Fruit fly (Drosophila melanogaster) whole organism, adult: Measurements from ENCODE around the gene CG5916.

ENCODE experiments used
- CG11617 ChIP-seq: fragments of 200-800 bp; sonication (Bioruptor generic); optimal IDR thresholded peaks from 2 replicates; lab custom pipeline; 2017; ENCODE audit warnings: mild to moderate bottlenecking, missing biosample characterization, missing genetic modification reagents, missing genetic modification characterization
- CG12768 ChIP-seq: fragments of 200-800 bp; sonication (Bioruptor generic); optimal IDR thresholded peaks from 2 replicates; lab custom pipeline; 2017; ENCODE audit warnings: missing biosample characterization, missing genetic modification characterization, mild to moderate bottlenecking, moderate library complexity, missing genetic modification reagents
- CG14711 ChIP-seq: fragments of 200-800 bp; sonication (Bioruptor generic); optimal IDR thresholded peaks from 2 replicates; lab custom pipeline; 2018; ENCODE audit warnings: missing biosample characterization, mild to moderate bottlenecking, missing genetic modification characterization, moderate library complexity
- CG1620 ChIP-seq: fragments of 200-800 bp; sonication (Bioruptor generic); optimal IDR thresholded peaks from 2 replicates; lab custom pipeline; 2016; ENCODE audit warnings: missing biosample characterization, missing genetic modification characterization
- CG33017 ChIP-seq: fragments of 200-800 bp; sonication (Bioruptor generic); optimal IDR thresholded peaks from 2 replicates; lab custom pipeline; 2018; ENCODE audit warnings: missing biosample characterization, mild to moderate bottlenecking, missing genetic modification characterization, moderate library complexity
- CG5204 ChIP-seq: fragments of 200-800 bp; sonication (Bioruptor generic); optimal IDR thresholded peaks from 2 replicates; lab custom pipeline; 2016; ENCODE audit warnings: missing biosample characterization, missing genetic modification characterization
- CG7045 ChIP-seq: fragments of 200-800 bp; sonication (Bioruptor generic); optimal IDR thresholded peaks from 2 replicates; lab custom pipeline; 2017; ENCODE audit warnings: missing biosample characterization, mild to moderate bottlenecking, missing genetic modification characterization
- CG7101 ChIP-seq: fragments of 200-800 bp; sonication (Bioruptor generic); optimal IDR thresholded peaks from 2 replicates; lab custom pipeline; 2018; ENCODE audit warnings: missing biosample characterization, mild to moderate bottlenecking, missing genetic modification characterization, moderate library complexity
- Clk ChIP-seq: fragments of 200-800 bp; sonication (Bioruptor generic); optimal IDR thresholded peaks from 2 replicates; lab custom pipeline; 2017; ENCODE audit warnings: missing biosample characterization, missing genetic modification characterization
- Crg-1 ChIP-seq: fragments of 200-800 bp; sonication (Bioruptor generic); optimal IDR thresholded peaks from 2 replicates; lab custom pipeline; 2016; ENCODE audit warnings: missing biosample characterization, missing genetic modification characterization
- Hr96 ChIP-seq: fragments of 200-800 bp; sonication (Bioruptor generic); optimal IDR thresholded peaks from 2 replicates; lab custom pipeline; 2016; ENCODE audit warnings: missing biosample characterization, missing genetic modification characterization
- Mnt ChIP-seq: fragments of 200-800 bp; sonication (Bioruptor generic); optimal IDR thresholded peaks from 2 replicates; lab custom pipeline; 2016; ENCODE audit warnings: missing biosample characterization, mild to moderate bottlenecking, missing genetic modification characterization
- bab1 ChIP-seq: fragments of 200-800 bp; sonication (Bioruptor generic); optimal IDR thresholded peaks from 3 replicates; lab custom pipeline; 2019; ENCODE audit warnings: missing biosample characterization, mild to moderate bottlenecking, missing genetic modification characterization, moderate library complexity
- cic ChIP-seq: fragments of 200-800 bp; sonication (Bioruptor generic); optimal IDR thresholded peaks from 2 replicates; lab custom pipeline; 2017; ENCODE audit warnings: missing biosample characterization, mild to moderate bottlenecking, missing genetic modification characterization, moderate library complexity
- cnc ChIP-seq, 2 experiments: fragments of >200 bp; optimal IDR thresholded peaks; 2 replicates each; lab custom pipeline; 2017
- kay ChIP-seq: fragments of 200-800 bp; sonication (Bioruptor generic); peaks from one replicate; lab custom pipeline; 2016; ENCODE audit warnings: missing biosample characterization, missing genetic modification characterization, borderline replicate concordance
- ovo ChIP-seq: fragments of 200-800 bp; sonication (Bioruptor generic); optimal IDR thresholded peaks from 2 replicates; lab custom pipeline; 2016; ENCODE audit warnings: missing biosample characterization, missing genetic modification characterization
- pad ChIP-seq: fragments of 200-800 bp; sonication (Bioruptor generic); optimal IDR thresholded peaks from 3 replicates; lab custom pipeline; 2017; ENCODE audit warnings: missing biosample characterization, missing genetic modification characterization, mild to moderate bottlenecking, moderate library complexity, missing genetic modification reagents
- tj ChIP-seq: fragments of 200-800 bp; sonication (Bioruptor generic); optimal IDR thresholded peaks from 3 replicates; lab custom pipeline; 2017; ENCODE audit warnings: missing biosample characterization, mild to moderate bottlenecking, missing genetic modification characterization, moderate library complexity
- toe ChIP-seq: fragments of 200-800 bp; sonication (Bioruptor generic); optimal IDR thresholded peaks from 2 replicates; lab custom pipeline; 2016; ENCODE audit warnings: missing biosample characterization, missing genetic modification characterization

Gene CG5916

DNA sequence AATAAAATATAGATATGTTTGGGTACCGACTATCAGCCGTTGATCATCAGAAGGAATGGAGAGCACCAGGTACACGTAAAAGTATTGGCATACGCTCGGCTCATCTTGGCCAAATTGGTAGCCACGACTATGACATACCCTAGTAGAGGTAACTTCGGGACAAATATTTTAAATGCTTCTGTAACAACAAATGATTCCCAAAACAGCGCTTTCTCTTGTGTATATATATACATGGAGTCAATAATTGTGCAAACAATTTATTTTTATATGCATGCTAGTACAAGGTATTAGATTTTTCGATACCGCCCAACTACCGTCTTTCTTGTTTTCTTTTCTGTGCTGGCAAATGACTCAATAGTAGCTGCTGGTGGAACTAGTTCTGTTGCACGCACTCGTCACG, 27.4 kb upstream of the CG5916 start:
- TF ChIP-seq CG7101 (tag; lab: Kevin White, UChicago) (no peak), cnc (optimal IDR thresholded peaks at IDR 0.05; lab: Kevin White, UChicago) (no peak), CG14711 (tag; lab: Kevin White, UChicago) (no peak), bab1 (GFP tag; lab: Kevin White, UChicago) (no peak), CG33017 (tag; lab: Kevin White, UChicago) (no peak), tj (GFP tag; lab: Kevin White, UChicago) (no peak), CG7045 (GFP tag; lab: Kevin White, UChicago) (no peak), CG5204 (GFP tag; lab: Kevin White, UChicago) (no peak), CG12768 (GFP tag; lab: Kevin White, UChicago) (no peak), cic (GFP tag; lab: Kevin White, UChicago) (no peak)

DNA sequence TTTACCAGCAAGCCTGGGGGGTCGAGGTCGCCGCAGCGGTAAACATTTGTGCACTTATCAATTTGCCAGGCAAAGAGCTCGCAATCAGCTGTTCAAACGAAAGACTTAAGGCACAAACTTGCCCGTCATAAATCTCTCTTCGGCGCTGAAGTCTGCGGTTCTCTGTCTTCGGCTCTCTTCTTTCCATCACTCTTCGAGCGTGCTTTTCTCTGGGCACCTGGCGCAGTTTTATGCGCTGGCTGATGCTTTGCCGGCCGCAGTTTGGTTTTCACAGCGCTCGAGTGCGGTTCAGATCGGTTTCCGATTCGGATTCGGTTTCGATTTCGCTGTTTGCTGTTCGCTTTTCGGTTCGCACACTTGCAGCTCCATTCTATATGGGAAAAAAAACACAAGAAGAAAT, 18.4 kb upstream of the CG5916 start:
- TF ChIP-seq kay (GFP tag; lab: Kevin White, UChicago) (no peak), cnc (optimal IDR thresholded peaks at IDR 0.05; lab: Kevin White, UChicago) (no peak), Crg-1 (no peak), CG1620 (GFP tag; lab: Kevin White, UChicago) (no peak)

DNA sequence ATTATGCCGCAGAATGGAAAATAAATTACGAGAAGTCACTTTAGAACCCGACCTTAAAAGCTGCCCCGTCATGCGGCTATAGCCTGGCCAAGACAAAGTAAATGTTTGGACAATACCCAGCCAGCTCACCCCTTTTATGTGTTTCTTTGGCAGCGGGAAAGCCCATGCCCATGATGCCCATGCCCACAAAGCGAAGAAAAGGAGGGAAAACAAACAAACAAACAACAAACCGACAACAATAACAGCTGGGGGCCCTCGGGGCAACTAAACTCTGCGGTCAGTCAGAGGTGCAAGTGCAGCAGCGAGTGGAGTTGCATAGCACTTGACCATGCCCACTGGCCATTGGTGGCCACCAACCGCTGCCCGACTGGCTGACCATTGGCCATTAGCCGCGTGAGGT, 11.2 kb upstream of the CG5916 start:
- TF ChIP-seq Hr96 (GFP tag; lab: Kevin White, UChicago) (no peak), CG5204 (GFP tag; lab: Kevin White, UChicago) (no peak), CG7101 (tag; lab: Kevin White, UChicago) (no peak), toe (GFP tag; lab: Kevin White, UChicago) (no peak), CG1620 (GFP tag; lab: Kevin White, UChicago) (no peak), CG33017 (tag; lab: Kevin White, UChicago) (no peak), CG11617 (GFP tag; lab: Kevin White, UChicago) (no peak), Clk (GFP tag; lab: Kevin White, UChicago) (no peak), CG12768 (GFP tag; lab: Kevin White, UChicago) (no peak), pad (GFP tag; lab: Kevin White, UChicago) (no peak), bab1 (GFP tag; lab: Kevin White, UChicago) (no peak), kay (GFP tag; lab: Kevin White, UChicago) (no peak), CG14711 (tag; lab: Kevin White, UChicago) (no peak), ovo (GFP tag; lab: Kevin White, UChicago) (no peak)

DNA sequence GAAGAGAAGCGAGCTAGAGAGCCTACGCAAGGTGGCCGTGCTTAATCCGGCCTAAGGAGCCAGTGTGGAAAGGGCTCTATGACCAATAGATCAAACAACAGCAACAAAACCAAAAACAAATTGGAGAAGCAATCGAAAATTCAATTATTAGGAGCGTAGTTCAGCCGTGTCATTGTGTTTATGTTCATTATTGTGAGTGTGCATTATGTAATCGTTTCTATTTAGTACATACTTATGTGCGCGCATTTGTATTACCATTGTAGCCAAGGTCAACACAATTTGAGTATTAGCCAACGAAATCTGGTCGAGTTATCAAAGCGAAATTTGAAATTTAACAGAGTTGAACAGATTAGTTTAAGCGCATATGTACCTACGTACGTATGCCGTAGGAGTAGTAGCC, 1.9 kb downstream of the CG5916 start:
- TF ChIP-seq CG7045 (GFP tag; lab: Kevin White, UChicago): no peak
- TF ChIP-seq CG12768 (GFP tag; lab: Kevin White, UChicago): no peak
- no peak for TF ChIP-seq Hr96 (GFP tag; lab: Kevin White, UChicago)
- TF ChIP-seq tj (GFP tag; lab: Kevin White, UChicago): no peak
- no peak for TF ChIP-seq kay (GFP tag; lab: Kevin White, UChicago)
- TF ChIP-seq CG7101 (tag; lab: Kevin White, UChicago): no peak
- TF ChIP-seq CG1620 (GFP tag; lab: Kevin White, UChicago): no peak
- TF ChIP-seq Crg-1: no peak
- TF ChIP-seq cic (GFP tag; lab: Kevin White, UChicago): no peak
- TF ChIP-seq CG11617 (GFP tag; lab: Kevin White, UChicago): no peak
- TF ChIP-seq bab1 (GFP tag; lab: Kevin White, UChicago): no peak
- TF ChIP-seq toe (GFP tag; lab: Kevin White, UChicago): no peak
- no peak for TF ChIP-seq CG5204 (GFP tag; lab: Kevin White, UChicago)
- no peak for TF ChIP-seq ovo (GFP tag; lab: Kevin White, UChicago)
- TF ChIP-seq cnc (optimal IDR thresholded peaks at IDR 0.05; lab: Kevin White, UChicago): no peak

DNA sequence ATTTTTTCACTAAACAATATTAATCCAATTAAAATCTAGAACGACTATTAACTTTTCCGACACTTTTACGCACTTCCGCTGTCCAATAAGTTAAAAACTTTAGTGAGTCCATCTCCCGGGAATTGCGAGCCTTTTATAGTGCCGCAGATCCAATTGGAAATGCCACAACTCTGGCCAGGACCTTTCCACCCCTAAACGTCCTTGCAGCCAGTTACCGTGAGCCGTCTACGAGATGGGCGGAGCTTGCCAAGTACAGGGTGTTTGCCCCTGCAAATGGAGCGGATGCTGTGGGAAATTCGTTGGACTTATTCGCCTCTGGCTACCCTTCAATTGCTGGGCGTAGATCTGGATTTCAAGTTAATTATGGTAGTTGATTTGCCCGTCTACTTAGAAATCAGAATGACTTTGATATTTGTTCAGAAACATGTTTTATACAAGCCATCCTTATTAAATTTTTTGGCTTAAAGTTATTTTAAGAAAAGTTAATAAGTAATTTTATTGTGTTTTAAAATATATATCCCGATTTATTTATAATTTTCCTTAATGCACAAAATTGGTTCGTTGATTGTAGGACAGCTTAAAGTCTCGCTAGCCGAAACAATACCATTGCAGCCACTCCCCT, 4.5 kb downstream of the CG5916 start, which contains the start of gene Fer2:
Gene Fer2 (minus strand): TSS at position 74 of the 622 bp plus-strand sequence.
- TF ChIP-seq tj (GFP tag; lab: Kevin White, UChicago): no peak
- no peak for TF ChIP-seq cic (GFP tag; lab: Kevin White, UChicago)
- TF ChIP-seq CG5204 (GFP tag; lab: Kevin White, UChicago): no peak
- no peak for TF ChIP-seq toe (GFP tag; lab: Kevin White, UChicago)
- no peak for TF ChIP-seq Clk (GFP tag; lab: Kevin White, UChicago)
- TF ChIP-seq Crg-1: no peak
- no peak for TF ChIP-seq CG7045 (GFP tag; lab: Kevin White, UChicago)
- TF ChIP-seq Hr96 (GFP tag; lab: Kevin White, UChicago): no peak
- TF ChIP-seq CG11617 (GFP tag; lab: Kevin White, UChicago): no peak
- no peak for TF ChIP-seq Mnt (GFP tag; lab: Kevin White, UChicago)
- TF ChIP-seq CG12768 (GFP tag; lab: Kevin White, UChicago): no peak
- TF ChIP-seq ovo (GFP tag; lab: Kevin White, UChicago): no peak
- TF ChIP-seq kay (GFP tag; lab: Kevin White, UChicago): no peak
- no peak for TF ChIP-seq CG14711 (tag; lab: Kevin White, UChicago)
- no peak for TF ChIP-seq CG7101 (tag; lab: Kevin White, UChicago)
- TF ChIP-seq pad (GFP tag; lab: Kevin White, UChicago): no peak
- no peak for TF ChIP-seq CG1620 (GFP tag; lab: Kevin White, UChicago)
- TF ChIP-seq bab1 (GFP tag; lab: Kevin White, UChicago): no peak

DNA sequence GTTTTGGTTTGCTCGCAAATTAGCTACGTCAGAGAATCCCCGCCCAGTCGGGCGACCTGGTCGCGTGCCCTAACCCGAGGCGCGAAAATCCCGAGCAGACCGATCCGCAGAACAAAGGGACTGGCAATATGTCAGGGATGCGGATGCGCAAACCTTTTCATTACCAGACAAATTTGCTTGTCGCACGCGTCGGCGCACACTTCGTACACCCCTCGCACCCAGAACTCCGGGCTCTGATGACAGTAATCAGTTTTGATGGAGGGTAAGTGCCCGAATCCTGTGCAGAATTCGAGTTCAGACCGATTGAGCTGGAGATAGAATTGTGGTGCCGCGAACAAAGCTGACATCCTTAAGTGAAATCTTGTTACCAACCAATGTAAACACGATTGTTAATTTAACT, 5.5 kb downstream of the CG5916 start:
- TF ChIP-seq toe (GFP tag; lab: Kevin White, UChicago) (no peak), pad (GFP tag; lab: Kevin White, UChicago) (no peak), CG33017 (tag; lab: Kevin White, UChicago) (no peak), CG7101 (tag; lab: Kevin White, UChicago) (no peak), CG7045 (GFP tag; lab: Kevin White, UChicago) (no peak), CG5204 (GFP tag; lab: Kevin White, UChicago) (no peak), tj (GFP tag; lab: Kevin White, UChicago) (no peak), Hr96 (GFP tag; lab: Kevin White, UChicago) (no peak)
